Fruit fly (Drosophila melanogaster) whole organism, wandering third instar larva: Measurements from ENCODE around the gene Pect.

Experiments
- Abd-B ChIP-seq: fragments of >200 bp; optimal IDR thresholded peaks from 2 replicates; lab custom pipeline; 2017; ENCODE audit warnings: missing biosample characterization, missing genetic modification characterization
- CG32264 ChIP-seq: fragments of 200-800 bp; sonication (Bioruptor generic); optimal IDR thresholded peaks from 2 replicates; lab custom pipeline; 2016; ENCODE audit warnings: missing biosample characterization, missing genetic modification characterization
- CG9705 ChIP-seq: fragments of 200-800 bp; sonication (Bioruptor generic); optimal IDR thresholded peaks from 2 replicates; lab custom pipeline; 2018; ENCODE audit warnings: missing biosample characterization, mild to moderate bottlenecking, missing genetic modification characterization
- CrebA ChIP-seq: fragments of 200-800 bp; sonication (Bioruptor generic); optimal IDR thresholded peaks from 2 replicates; lab custom pipeline; 2016; ENCODE audit warnings: missing biosample characterization, mild to moderate bottlenecking, missing genetic modification characterization, borderline replicate concordance
- Dfd ChIP-seq: fragments of >200 bp; optimal IDR thresholded peaks from 2 replicates; lab custom pipeline; 2017; ENCODE audit warnings: missing biosample characterization, missing genetic modification characterization
- Dif ChIP-seq: fragments of 200-275, 200-300 bp; sonication (Bioruptor generic); optimal IDR thresholded peaks from 2 replicates; lab custom pipeline; 2018; ENCODE audit warnings: missing biosample characterization, missing genetic modification characterization; ENCODE audit not compliant: partially characterized antibody
- GATAd ChIP-seq: sonication (Bioruptor generic); optimal IDR thresholded peaks from 2 replicates; lab custom pipeline; 2016; ENCODE audit warnings: missing biosample characterization, missing genetic modification characterization
- HLH106 ChIP-seq: fragments of 200-800 bp; optimal IDR thresholded peaks from 3 replicates; lab custom pipeline; 2019; ENCODE audit warnings: missing biosample characterization, mild to moderate bottlenecking, missing genetic modification characterization, moderate library complexity
- Hnf4 ChIP-seq: fragments of 200-800 bp; sonication (Bioruptor generic); optimal IDR thresholded peaks from 2 replicates; lab custom pipeline; 2016; ENCODE audit warnings: missing biosample characterization, mild to moderate bottlenecking, missing genetic modification characterization
- Hr78 ChIP-seq: fragments of >200 bp; optimal IDR thresholded peaks from 2 replicates; lab custom pipeline; 2017; ENCODE audit warnings: missing biosample characterization, missing genetic modification characterization
- Hr83 ChIP-seq: fragments of 200-300 bp; sonication (Bioruptor generic); optimal IDR thresholded peaks from 2 replicates; lab custom pipeline; 2016; ENCODE audit warnings: missing biosample characterization, mild to moderate bottlenecking, missing genetic modification characterization, moderate library complexity; ENCODE audit not compliant: poor library complexity, severe bottlenecking
- Jra ChIP-seq: sonication (Bioruptor generic); optimal IDR thresholded peaks from 2 replicates; lab custom pipeline; 2016; ENCODE audit warnings: missing biosample characterization, missing genetic modification characterization
- Mio ChIP-seq: sonication (Bioruptor generic); optimal IDR thresholded peaks from 2 replicates; lab custom pipeline; 2016; ENCODE audit warnings: missing biosample characterization, missing genetic modification characterization
- Myc ChIP-seq: fragments of >200 bp; optimal IDR thresholded peaks from 2 replicates; lab custom pipeline; 2017
- N ChIP-seq: fragments of >200 bp; optimal IDR thresholded peaks from 2 replicates; lab custom pipeline; 2018; ENCODE audit warnings: missing biosample characterization, missing external identifiers, missing genetic modification characterization
- OdsH ChIP-seq: fragments of 200-800 bp; sonication (Bioruptor generic); optimal IDR thresholded peaks from 2 replicates; lab custom pipeline; 2016; ENCODE audit warnings: missing biosample characterization, mild to moderate bottlenecking, missing genetic modification characterization
- Rel ChIP-seq, 2 experiments: fragments of 200-800 bp; sonication (Bioruptor generic) in 1 of 2; optimal IDR thresholded peaks; 2 replicates in 1 of 2; 3 replicates in 1 of 2; lab custom pipeline; 2016 to 2019; ENCODE audit warnings: mild to moderate bottlenecking in 2 of 2, missing biosample characterization in 2 of 2, missing genetic modification characterization in 2 of 2, moderate library complexity in 1 of 2
- Sp1 ChIP-seq: fragments of 200-800 bp; sonication (Bioruptor generic); optimal IDR thresholded peaks from 3 replicates; lab custom pipeline; 2019; ENCODE audit warnings: missing biosample characterization, mild to moderate bottlenecking, missing genetic modification characterization, moderate library complexity
- Vsx2 ChIP-seq: fragments of 200-300, 225-300 bp; sonication (Bioruptor generic); optimal IDR thresholded peaks from 2 replicates; lab custom pipeline; 2018; ENCODE audit warnings: missing biosample characterization, missing genetic modification characterization; ENCODE audit not compliant: partially characterized antibody
- br ChIP-seq: fragments of 200-800 bp; sonication (Bioruptor generic); optimal IDR thresholded peaks from 2 replicates; lab custom pipeline; 2016; ENCODE audit warnings: missing biosample characterization, missing genetic modification characterization
- brk ChIP-seq: fragments of 200-800 bp; sonication (Bioruptor generic); optimal IDR thresholded peaks from 2 replicates; lab custom pipeline; 2016; ENCODE audit warnings: missing biosample characterization, mild to moderate bottlenecking, missing genetic modification characterization
- dl ChIP-seq, 2 experiments: fragments of 175-275, 200-275 bp in 1 of 2; fragments of 200-275 bp in 1 of 2; sonication (Bioruptor generic); optimal IDR thresholded peaks; lab custom pipeline; 2018; ENCODE audit warnings: mild to moderate bottlenecking in 2 of 2, missing biosample characterization in 2 of 2, missing genetic modification characterization in 2 of 2, moderate library complexity in 2 of 2; ENCODE audit not compliant: partially characterized antibody in 2 of 2, insufficient read depth in 1 of 2
- dmrt93B ChIP-seq: fragments of 200-800 bp; sonication (Bioruptor generic); optimal IDR thresholded peaks from 2 replicates; lab custom pipeline; 2018; ENCODE audit warnings: missing biosample characterization, mild to moderate bottlenecking, missing genetic modification characterization
- dsf ChIP-seq: sonication (Bioruptor generic); optimal IDR thresholded peaks from 2 replicates; lab custom pipeline; 2016; ENCODE audit warnings: missing biosample characterization, missing genetic modification characterization, borderline replicate concordance
- ey ChIP-seq: fragments of 200-800 bp; sonication (Bioruptor generic); optimal IDR thresholded peaks from 2 replicates; lab custom pipeline; 2016; ENCODE audit warnings: missing biosample characterization, missing genetic modification characterization
- foxo ChIP-seq, 2 experiments: fragments of 200-800 bp; sonication (Bioruptor generic); optimal IDR thresholded peaks; 2 replicates in 1 of 2; 3 replicates in 1 of 2; lab custom pipeline; 2016 to 2017; ENCODE audit warnings: missing biosample characterization in 2 of 2, missing genetic modification characterization in 2 of 2
- fru ChIP-seq: fragments of 200-800 bp; sonication (Bioruptor generic); optimal IDR thresholded peaks from 3 replicates; lab custom pipeline; 2016; ENCODE audit warnings: missing biosample characterization, mild to moderate bottlenecking, missing genetic modification characterization
- h ChIP-seq: fragments of 200-800 bp; sonication (Bioruptor generic); optimal IDR thresholded peaks from 3 replicates; lab custom pipeline; 2016; ENCODE audit warnings: missing biosample characterization, mild to moderate bottlenecking, missing genetic modification characterization
- jim ChIP-seq: fragments of 175-275, 200-325 bp; sonication (Bioruptor generic); optimal IDR thresholded peaks from 2 replicates; lab custom pipeline; 2016; ENCODE audit warnings: missing biosample characterization, mild to moderate bottlenecking, missing genetic modification characterization
- lola ChIP-seq: fragments of >200 bp; optimal IDR thresholded peaks from 2 replicates; lab custom pipeline; 2017; ENCODE audit warnings: missing biosample characterization, missing genetic modification characterization
- pan ChIP-seq: fragments of >200 bp; optimal IDR thresholded peaks from 2 replicates; lab custom pipeline; 2017
- psq ChIP-seq: fragments of 200-800 bp; sonication (Bioruptor generic); optimal IDR thresholded peaks from 3 replicates; lab custom pipeline; 2017; ENCODE audit warnings: missing biosample characterization, mild to moderate bottlenecking, missing genetic modification characterization, moderate library complexity
- rgr ChIP-seq: fragments of 200-800 bp; sonication (Bioruptor generic); optimal IDR thresholded peaks from 3 replicates; lab custom pipeline; 2016; ENCODE audit warnings: missing biosample characterization, mild to moderate bottlenecking, missing genetic modification characterization
- sage ChIP-seq: fragments of 200-800 bp; sonication (Bioruptor generic); optimal IDR thresholded peaks from 2 replicates; lab custom pipeline; 2016; ENCODE audit warnings: missing biosample characterization, mild to moderate bottlenecking, missing genetic modification characterization
- sv ChIP-seq: fragments of 200-800 bp; sonication (Bioruptor generic); optimal IDR thresholded peaks from 3 replicates; lab custom pipeline; 2016; ENCODE audit warnings: missing biosample characterization, missing genetic modification characterization
- tai ChIP-seq: sonication (Bioruptor generic); optimal IDR thresholded peaks from 2 replicates; lab custom pipeline; 2016; ENCODE audit warnings: missing biosample characterization, missing genetic modification characterization
- usp ChIP-seq: fragments of >200 bp; optimal IDR thresholded peaks from 2 replicates; lab custom pipeline; 2017; ENCODE audit warnings: missing biosample characterization, missing genetic modification characterization
- woc ChIP-seq: sonication (Bioruptor generic); optimal IDR thresholded peaks from 2 replicates; lab custom pipeline; 2016; ENCODE audit warnings: missing biosample characterization, mild to moderate bottlenecking, missing genetic modification characterization

Pect gene

DNA sequence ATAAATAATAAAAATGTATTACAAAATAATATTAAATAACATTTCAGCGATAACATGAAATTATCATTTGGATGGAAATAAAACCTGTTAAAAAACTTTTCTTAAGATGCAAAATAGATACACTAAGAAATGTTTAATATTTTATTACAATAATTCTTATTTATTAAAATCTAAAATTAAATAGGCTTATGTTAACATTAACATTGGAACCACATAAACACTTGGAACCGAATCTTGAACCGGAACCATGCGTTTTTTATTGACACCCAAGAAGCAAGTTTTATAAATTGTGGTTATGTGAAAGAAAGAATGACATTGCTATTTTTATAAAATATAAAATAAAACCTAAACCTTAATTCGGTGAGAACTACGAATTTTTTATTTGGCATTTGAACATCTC lies 43.3 kb upstream of the Pect start, which contains the start of gene kmg:
TSS of gene kmg (plus strand) at position 301 of the 400 bp plus-strand sequence.
- TF ChIP-seq Abd-B (GFP tag; lab: Kevin White, UChicago) (no peak), Hnf4 (no peak), OdsH (GFP tag; lab: Kevin White, UChicago) (no peak), HLH106 (no peak), woc (no peak), brk (GFP tag; lab: Kevin White, UChicago) (no peak), lola (GFP tag; lab: Kevin White, UChicago) (no peak), Hr78 (GFP tag; lab: Kevin White, UChicago) (no peak), dl (GFP tag; optimal IDR thresholded peaks at IDR 0.05; lab: Kevin White, UChicago; ENCODE audit: insufficient read depth in 1 of 2, partially characterized antibody in 2 of 2) (no peak), CG32264 (no peak), tai (no peak), h (no peak), foxo (GFP tag; optimal IDR thresholded peaks at IDR 0.05; lab: Kevin White, UChicago) (no peak), Hr83 (no peak), GATAd (GFP tag; lab: Kevin White, UChicago) (no peak)
- TF ChIP-seq, all 38 proteins: peak for 0

DNA sequence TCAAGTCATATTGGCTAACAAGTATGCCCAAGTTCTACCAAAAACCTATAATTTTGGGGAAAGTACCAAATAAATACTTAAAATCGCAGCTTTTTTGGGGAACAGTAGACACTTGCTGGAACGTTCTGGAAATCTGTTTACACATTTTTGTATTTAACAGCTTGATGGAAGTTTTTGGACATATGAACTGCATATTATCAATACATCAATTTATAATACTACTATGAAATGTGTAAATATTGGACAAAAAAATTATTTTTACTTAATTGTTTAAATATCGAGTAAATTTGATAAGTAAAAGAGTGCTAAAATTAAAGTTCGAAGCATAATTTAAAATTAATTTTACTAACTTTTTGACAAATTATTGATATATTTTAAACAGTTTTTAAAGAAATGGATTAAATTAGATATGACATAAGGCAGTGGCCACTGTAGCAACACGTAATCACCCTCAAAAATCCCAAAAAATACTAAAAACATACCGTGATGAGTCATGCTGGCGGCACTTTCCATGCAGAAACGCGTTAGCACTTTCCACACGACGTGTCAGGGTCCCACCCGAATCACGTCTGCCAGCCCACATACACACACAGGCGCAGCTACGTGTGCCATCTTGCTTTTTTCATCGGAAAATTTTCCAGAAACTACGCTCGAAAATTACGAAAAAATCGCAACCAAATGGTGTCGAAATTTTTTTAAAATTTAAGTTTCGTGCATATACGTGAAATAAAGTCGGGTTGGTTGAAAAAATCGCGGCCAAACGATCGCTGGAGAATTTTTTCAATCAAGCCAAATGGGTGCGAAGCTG lies 38.4 kb upstream of the Pect start, which contains the start of gene Sirt1:
TSS of gene Sirt1 (plus strand) at position 571 of the 808 bp plus-strand sequence.
- TF ChIP-seq ey (GFP tag; lab: Kevin White, UChicago) (peak; percentile 66), CG32264 (peak; percentile 15), Dfd (GFP tag; lab: Kevin White, UChicago) (no peak), N (GFP tag; lab: Kevin White, UChicago) (no peak), jim (GFP tag; lab: Kevin White, UChicago) (no peak), HLH106 (peak; percentile 94), Mio (GFP tag; lab: Kevin White, UChicago) (no peak), Hnf4 (peak; percentile 27), pan (lab: Kevin White, UChicago) (no peak), Myc (lab: Kevin White, UChicago) (no peak), GATAd (GFP tag; lab: Kevin White, UChicago) (no peak), Jra (GFP tag; lab: Kevin White, UChicago) (peak; percentile 80), dsf (GFP tag; lab: Kevin White, UChicago) (peak; percentile 51), h (peak; percentile 69), Dif (GFP tag; lab: Kevin White, UChicago) (no peak), dmrt93B (peak; percentile 87), Abd-B (GFP tag; lab: Kevin White, UChicago) (no peak), Rel (GFP tag; optimal IDR thresholded peaks at IDR 0.05; lab: Kevin White, UChicago) (no peak), Rel (tag; optimal IDR thresholded peaks at IDR 0.05; lab: Kevin White, UChicago) (peak; percentile 98), sv (GFP tag; lab: Kevin White, UChicago) (peak; percentile 32), CG9705 (peak; percentile 81), rgr (peak; percentile 84), foxo (GFP tag; optimal IDR thresholded peaks at IDR 0.05; lab: Kevin White, UChicago) (peak in 1 of 2 experiments; percentile 92), OdsH (GFP tag; lab: Kevin White, UChicago) (peak; percentile 76), lola (GFP tag; lab: Kevin White, UChicago) (no peak), brk (GFP tag; lab: Kevin White, UChicago) (no peak), dl (GFP tag; optimal IDR thresholded peaks at IDR 0.05; lab: Kevin White, UChicago; ENCODE audit: insufficient read depth in 1 of 2, partially characterized antibody in 2 of 2) (no peak), tai (no peak), Vsx2 (GFP tag; lab: Kevin White, UChicago) (no peak), psq (GFP tag; lab: Kevin White, UChicago) (no peak), woc (peak; percentile 82), sage (GFP tag; lab: Kevin White, UChicago) (peak; percentile 5), Hr83 (peak; percentile 49), usp (GFP tag; lab: Kevin White, UChicago) (no peak), Hr78 (GFP tag; lab: Kevin White, UChicago) (no peak), Sp1 (peak; percentile 89), br (GFP tag; lab: Kevin White, UChicago) (peak; percentile 30), fru (peak; percentile 59), CrebA (GFP tag; lab: Kevin White, UChicago) (no peak)
